Fruit fly (Drosophila melanogaster): ENCODE results near the gene RPA2.
A peak's percentile ranks its signal among the peaks of the same experiment; 100 is the strongest.

RPA2 gene

dm6 chr2L:20918056-20918674 lies 7.8 kb downstream of the RPA2 start (continued):
- TF ChIP-seq Doc2 (GFP tag; IDR thresholded peaks at IDR 0.05), result no peak
- peak; percentile 32 for TF ChIP-seq ac (GFP tag; optimal IDR thresholded peaks at IDR 0.05)
- TF ChIP-seq CG18476 (GFP tag; optimal IDR thresholded peaks at IDR 0.05), result no peak
- TF ChIP-seq zfh2 (GFP tag; optimal IDR thresholded peaks at IDR 0.05), result peak; percentile 41
- no peak for TF ChIP-seq aop (GFP tag; IDR thresholded peaks at IDR 0.05)
- no peak for TF ChIP-seq CG10274 (GFP tag; optimal IDR thresholded peaks at IDR 0.05)
- TF ChIP-seq ATbp (GFP tag; optimal IDR thresholded peaks at IDR 0.05), result peak; percentile 89
- no peak for TF ChIP-seq croc (GFP tag; conservative IDR thresholded peaks at IDR 0.05)
- no peak for TF ChIP-seq pfk (GFP tag; optimal IDR thresholded peaks at IDR 0.05)
- TF ChIP-seq pan (optimal IDR thresholded peaks at IDR 0.05), result no peak
- TF ChIP-seq pan (GFP tag; optimal IDR thresholded peaks at IDR 0.05 in 1 of 2, IDR thresholded peaks at IDR 0.05 in 1 of 2), result peak in 1 of 2 experiments; percentile 45
- peak; percentile 18 for TF ChIP-seq luna (GFP tag; optimal IDR thresholded peaks at IDR 0.05)
- peak; percentile 59 for TF ChIP-seq Drgx (GFP tag; IDR thresholded peaks at IDR 0.05)
- TF ChIP-seq Ptx1 (GFP tag; IDR thresholded peaks at IDR 0.05), result peak; percentile 38
- TF ChIP-seq CG4328 (GFP tag; optimal IDR thresholded peaks at IDR 0.05), result no peak
- TF ChIP-seq HLHmδ (GFP tag; optimal IDR thresholded peaks at IDR 0.05), result no peak
- TF ChIP-seq CG33213 (GFP tag; optimal IDR thresholded peaks at IDR 0.05), result peak; percentile 71
- TF ChIP-seq zf30C (GFP tag; optimal IDR thresholded peaks at IDR 0.05), result no peak
- TF ChIP-seq CG6689 (GFP tag; IDR thresholded peaks at IDR 0.05), result no peak
- TF ChIP-seq CG10321 (GFP tag; IDR thresholded peaks at IDR 0.05), result no peak
- TF ChIP-seq Hand (GFP tag; optimal IDR thresholded peaks at IDR 0.05), result peak; percentile 78
- peak; percentile 86 for TF ChIP-seq ken (GFP tag; IDR thresholded peaks at IDR 0.05)
- TF ChIP-seq sqz (GFP tag; optimal IDR thresholded peaks at IDR 0.05), result no peak
- TF ChIP-seq CG4854 (GFP tag; optimal IDR thresholded peaks at IDR 0.05), result peak; percentile 55
- 0 out of 2 replicates have a peak, but pooled peaks have one; percentile 8 for TF ChIP-seq Adf1 (GFP tag; IDR thresholded peaks at IDR 0.05)
- TF ChIP-seq CG13424 (tag; optimal IDR thresholded peaks at IDR 0.05), result peak; percentile 76
- TF ChIP-seq lola (GFP tag; optimal IDR thresholded peaks at IDR 0.05), result peak in 1 of 3 experiments; percentile 44
- no peak for TF ChIP-seq cwo (GFP tag; optimal IDR thresholded peaks at IDR 0.05)
- peak; percentile 20 for TF ChIP-seq Hey (tag; optimal IDR thresholded peaks at IDR 0.05)
- TF ChIP-seq CG1603 (tag; optimal IDR thresholded peaks at IDR 0.05), result peak; percentile 59
- peak; percentile 76; the same call in 2 of the 3 replicates for TF ChIP-seq otp (GFP tag; IDR thresholded peaks at IDR 0.05)
- TF ChIP-seq Oli (tag; optimal IDR thresholded peaks at IDR 0.05), result peak; percentile 71
- no peak; the same call in 1 of the 2 replicates for TF ChIP-seq Awh (GFP tag; IDR thresholded peaks at IDR 0.05)
- peak; percentile 57 for TF ChIP-seq CG13775 (GFP tag; optimal IDR thresholded peaks at IDR 0.05)
- TF ChIP-seq Dp (GFP tag; optimal IDR thresholded peaks at IDR 0.05), result no peak
- TF ChIP-seq Antp (GFP tag; optimal IDR thresholded peaks at IDR 0.05), result peak; percentile 75
- peak; percentile 10; the same call in 1 of the 2 replicates for TF ChIP-seq wor (GFP tag; IDR thresholded peaks at IDR 0.05)
- no peak for TF ChIP-seq CG13287 (GFP tag; IDR thresholded peaks at IDR 0.05; ENCODE audit: partially characterized antibody)
- no peak for TF ChIP-seq CG9437 (GFP tag; optimal IDR thresholded peaks at IDR 0.05)
- TF ChIP-seq CG15696 (tag; optimal IDR thresholded peaks at IDR 0.05), result no peak
- no peak for TF ChIP-seq CG34376 (GFP tag; optimal IDR thresholded peaks at IDR 0.05)
- no peak for TF ChIP-seq slou (GFP tag; optimal IDR thresholded peaks at IDR 0.05)
- TF ChIP-seq CG2875 (GFP tag; optimal IDR thresholded peaks at IDR 0.05), result peak; percentile 78
- TF ChIP-seq Dbx (GFP tag; IDR thresholded peaks at IDR 0.05), result no peak
- TF ChIP-seq mld (GFP tag; IDR thresholded peaks at IDR 0.05; ENCODE audit: partially characterized antibody), result no peak
- TF ChIP-seq seq (GFP tag; IDR thresholded peaks at IDR 0.05), result peak; percentile 74; the same call in 1 of the 2 replicates
- no peak for TF ChIP-seq BEAF-32 (GFP tag; optimal IDR thresholded peaks at IDR 0.05)
- peak; percentile 60 for TF ChIP-seq Ssrp (tag; optimal IDR thresholded peaks at IDR 0.05)
- TF ChIP-seq CG7928 (GFP tag; optimal IDR thresholded peaks at IDR 0.05), result no peak
